Worm (Caenorhabditis elegans): ENCODE data around the gene R02F11.9.

Gene R02F11.9

ce11 chrV:4745269-4745668, 42.0 kb upstream of the R02F11.9 start, which contains the start of gene C18G1.7:
TSS of gene C18G1.7 (plus strand) at chrV:4745569.
- TF ChIP-seq tlp-1 (tag; optimal IDR thresholded peaks at IDR 0.05), result no peak
- TF ChIP-seq sup-37 (GFP tag; optimal IDR thresholded peaks at IDR 0.05), result no peak
- TF ChIP-seq sptf-1 (tag; optimal IDR thresholded peaks at IDR 0.05), result no peak
- no peak for TF ChIP-seq ceh-63 (GFP tag; optimal IDR thresholded peaks at IDR 0.05)
- no peak for TF ChIP-seq snpc-4 (tag; optimal IDR thresholded peaks at IDR 0.05)
- no peak for TF ChIP-seq zag-1 (tag; optimal IDR thresholded peaks at IDR 0.05)
- no peak for TF ChIP-seq lin-39 (tag; optimal IDR thresholded peaks at IDR 0.05)
- no peak for TF ChIP-seq mdl-1 (tag; optimal IDR thresholded peaks at IDR 0.05)
- no peak for TF ChIP-seq hlh-4 (tag; optimal IDR thresholded peaks at IDR 0.05)

ce11 chrV:4750294-4750693, 37.0 kb upstream of the R02F11.9 start, which contains the start of gene C18G1.6:
TSS of gene C18G1.6 (plus strand) at chrV:4750594.
- TF ChIP-seq Y116A8C.19 (tag; optimal IDR thresholded peaks at IDR 0.05; ENCODE audit: borderline replicate concordance), result no peak
- TF ChIP-seq hlh-4 (tag; optimal IDR thresholded peaks at IDR 0.05), result no peak
- no peak for TF ChIP-seq pqm-1 (tag; optimal IDR thresholded peaks at IDR 0.05)
- no peak for TF ChIP-seq ztf-4 (tag; optimal IDR thresholded peaks at IDR 0.05)
- no peak for TF ChIP-seq ceh-82 (tag; optimal IDR thresholded peaks at IDR 0.05)
- no peak for TF ChIP-seq nhr-90 (tag; optimal IDR thresholded peaks at IDR 0.05; ENCODE audit: poor library complexity)
- TF ChIP-seq lir-3 (tag; optimal IDR thresholded peaks at IDR 0.05; ENCODE audit: poor library complexity), result no peak
- no peak for TF ChIP-seq ztf-11 (tag; optimal IDR thresholded peaks at IDR 0.05)
- TF ChIP-seq aly-2 (tag; optimal IDR thresholded peaks at IDR 0.05), result no peak
- no peak for TF ChIP-seq hlh-17 (GFP tag; optimal IDR thresholded peaks at IDR 0.05; ENCODE audit: borderline replicate concordance)
- no peak for TF ChIP-seq lin-13 (GFP tag; optimal IDR thresholded peaks at IDR 0.05)
- TF ChIP-seq sptf-1 (tag; optimal IDR thresholded peaks at IDR 0.05), result no peak
- no peak for TF ChIP-seq F16B12.6 (tag; optimal IDR thresholded peaks at IDR 0.05)
- no peak for TF ChIP-seq lin-14 (GFP tag; optimal IDR thresholded peaks at IDR 0.05)
- TF ChIP-seq dsc-1 (tag; optimal IDR thresholded peaks at IDR 0.05), result no peak
- TF ChIP-seq vab-15 (tag; optimal IDR thresholded peaks at IDR 0.05), result no peak
- TF ChIP-seq lin-39 (tag; optimal IDR thresholded peaks at IDR 0.05), result no peak

ce11 chrV:4754123-4754522, 33.1 kb upstream of the R02F11.9 start, which contains the start of gene hil-4:
TSS of gene hil-4 (plus strand) at chrV:4754313.
- peak in 1 of 3 experiments; percentile 18 for TF ChIP-seq dpl-1 (GFP tag; optimal IDR thresholded peaks at IDR 0.05)
- no peak for TF ChIP-seq jun-1 (tag; optimal IDR thresholded peaks at IDR 0.05)
- TF ChIP-seq efl-1 (optimal IDR thresholded peaks at IDR 0.05), result peak in 1 of 2 experiments; percentile 21
- no peak for TF ChIP-seq efl-1 (GFP tag; optimal IDR thresholded peaks at IDR 0.05 in 1 of 2)
- TF ChIP-seq C34B4.2 (tag; optimal IDR thresholded peaks at IDR 0.05), result no peak

ce11 chrV:4754684-4755211, 32.5 kb upstream of the R02F11.9 start:
- no peak for TF ChIP-seq dpl-1 (GFP tag; optimal IDR thresholded peaks at IDR 0.05)

ce11 chrV:4755308-4756029, 31.8 kb upstream of the R02F11.9 start, which contains the start of gene pgl-3:
TSS of gene pgl-3 (plus strand) at chrV:4755979.
- no peak for TF ChIP-seq blmp-1 (tag; optimal IDR thresholded peaks at IDR 0.05)
- TF ChIP-seq efl-1 (optimal IDR thresholded peaks at IDR 0.05), result peak in 1 of 2 experiments; percentile 14
- no peak for TF ChIP-seq efl-1 (GFP tag; optimal IDR thresholded peaks at IDR 0.05 in 1 of 2)

ce11 chrV:4758019-4758418, 29.2 kb upstream of the R02F11.9 start:
- TF ChIP-seq fkh-8 (tag; optimal IDR thresholded peaks at IDR 0.05) (no peak), tbx-2 (tag; optimal IDR thresholded peaks at IDR 0.05) (no peak), sptf-1 (tag; optimal IDR thresholded peaks at IDR 0.05) (no peak), nhr-77 (tag; optimal IDR thresholded peaks at IDR 0.05) (no peak), nhr-20 (tag; optimal IDR thresholded peaks at IDR 0.05) (no peak), efl-3 (GFP tag; optimal IDR thresholded peaks at IDR 0.05) (no peak), unc-86 (tag; optimal IDR thresholded peaks at IDR 0.05) (no peak), nhr-71 (tag; optimal IDR thresholded peaks at IDR 0.05) (no peak), irx-1 (tag; optimal IDR thresholded peaks at IDR 0.05) (no peak), aha-1 (tag; optimal IDR thresholded peaks at IDR 0.05) (no peak), ama-1 (optimal IDR thresholded peaks at IDR 0.05) (no peak), F16B12.6 (tag; optimal IDR thresholded peaks at IDR 0.05) (no peak), nhr-237 (tag; optimal IDR thresholded peaks at IDR 0.05) (no peak), C04F5.9 (tag; optimal IDR thresholded peaks at IDR 0.05) (no peak), vab-15 (tag; optimal IDR thresholded peaks at IDR 0.05) (no peak), hlh-4 (tag; optimal IDR thresholded peaks at IDR 0.05) (no peak), nhr-11 (tag; optimal IDR thresholded peaks at IDR 0.05) (no peak), ceh-63 (GFP tag; optimal IDR thresholded peaks at IDR 0.05) (no peak), pqm-1 (tag; optimal IDR thresholded peaks at IDR 0.05) (no peak)

Measured in whole organism, L1 larva.